Fruit fly (Drosophila melanogaster) whole organism, embryonic: ENCODE results near the gene CG8677.
A peak's percentile ranks its signal among the peaks of the same experiment; 100 is the strongest.

Experiments
- Atf6 ChIP-seq: fragments of 200-800 bp; sonication (Bioruptor generic); IDR thresholded peaks from 2 replicates; pipeline ENCODE4 v1.3.6; 2022; ENCODE audit warnings: missing biosample characterization, missing genetic modification characterization
- B-H1 ChIP-seq: fragments of 200-800 bp; sonication (Bioruptor generic); IDR thresholded peaks from 3 replicates; pipeline ENCODE4 v1.3.6; 2022; ENCODE audit warnings: missing biosample characterization, missing genetic modification characterization
- B-H2 ChIP-seq: fragments of 200-800 bp; sonication (Bioruptor generic); optimal IDR thresholded peaks from 2 replicates; lab custom pipeline; 2018; ENCODE audit warnings: missing biosample characterization, mild to moderate bottlenecking, missing genetic modification characterization
- CG11504 ChIP-seq: fragments of 200-800 bp; sonication (Bioruptor generic); optimal IDR thresholded peaks from 3 replicates; lab custom pipeline; 2019; ENCODE audit warnings: missing biosample characterization, mild to moderate bottlenecking, missing genetic modification characterization, moderate library complexity
- CG11696 ChIP-seq: fragments of 200-800 bp; sonication (Bioruptor generic); IDR thresholded peaks from 2 replicates; pipeline ENCODE4 v1.3.6; 2022; ENCODE audit warnings: missing biosample characterization, missing genetic modification characterization
- CG12769 ChIP-seq: fragments of 200-800 bp; sonication (Bioruptor generic); optimal IDR thresholded peaks from 2 replicates; lab custom pipeline; 2019; ENCODE audit warnings: missing biosample characterization, mild to moderate bottlenecking, missing genetic modification characterization, moderate library complexity
- CG13894 ChIP-seq: fragments of 200-800 bp; sonication (Bioruptor generic); optimal IDR thresholded peaks from 3 replicates; lab custom pipeline; 2018; ENCODE audit warnings: missing biosample characterization, mild to moderate bottlenecking, missing genetic modification characterization, moderate library complexity
- CG18011 ChIP-seq: fragments of 200-800 bp; sonication (Bioruptor generic); optimal IDR thresholded peaks from 2 replicates; lab custom pipeline; 2017; ENCODE audit warnings: missing biosample characterization, missing genetic modification characterization, mild to moderate bottlenecking, moderate library complexity, missing genotype
- CG18262 ChIP-seq: fragments of 200-800 bp; optimal IDR thresholded peaks from 3 replicates; lab custom pipeline; 2019; ENCODE audit warnings: missing biosample characterization, mild to moderate bottlenecking, missing genetic modification characterization, moderate library complexity
- CG18599 ChIP-seq: fragments of 200-800 bp; sonication (Bioruptor generic); optimal IDR thresholded peaks from 3 replicates; lab custom pipeline; 2017; ENCODE audit warnings: missing biosample characterization, missing genetic modification characterization, mild to moderate bottlenecking, moderate library complexity, missing genetic modification reagents
- CG18619 ChIP-seq: fragments of 200-800 bp; sonication (Bioruptor generic); optimal IDR thresholded peaks from 3 replicates; lab custom pipeline; 2017; ENCODE audit warnings: missing biosample characterization, mild to moderate bottlenecking, missing genetic modification characterization
- CG30020 ChIP-seq: fragments of 200-800 bp; optimal IDR thresholded peaks from 2 replicates; lab custom pipeline; 2019; ENCODE audit warnings: missing biosample characterization, mild to moderate bottlenecking, missing genetic modification characterization, moderate library complexity
- CG33213 ChIP-seq: fragments of 200-800 bp; sonication (Bioruptor generic); optimal IDR thresholded peaks from 3 replicates; lab custom pipeline; 2016; ENCODE audit warnings: missing biosample characterization, missing genetic modification characterization
- CG4328 ChIP-seq: fragments of 200-800 bp; sonication (Bioruptor generic); optimal IDR thresholded peaks from 3 replicates; lab custom pipeline; 2017; ENCODE audit warnings: missing biosample characterization, missing genetic modification reagents, missing genetic modification characterization
- CG4617 ChIP-seq: fragments of 200-800 bp; sonication (Bioruptor generic); optimal IDR thresholded peaks from 3 replicates; lab custom pipeline; 2016; ENCODE audit warnings: missing biosample characterization, missing genetic modification characterization, borderline replicate concordance
- CG6765 ChIP-seq: fragments of 200-800 bp; sonication (Bioruptor generic); optimal IDR thresholded peaks from 3 replicates; lab custom pipeline; 2017; ENCODE audit warnings: missing biosample characterization, mild to moderate bottlenecking, missing genetic modification characterization
- CG6813 ChIP-seq: fragments of 200-800 bp; sonication (Bioruptor generic); optimal IDR thresholded peaks from 2 replicates; lab custom pipeline; 2017; ENCODE audit warnings: missing biosample characterization, missing genetic modification characterization, mild to moderate bottlenecking, moderate library complexity, missing genetic modification reagents
- CG9797 ChIP-seq: fragments of 200-800 bp; sonication (Bioruptor generic); optimal IDR thresholded peaks from 3 replicates; lab custom pipeline; 2018; ENCODE audit warnings: missing biosample characterization, mild to moderate bottlenecking, missing genetic modification characterization
- Camta ChIP-seq: fragments of 200-800 bp; sonication (Bioruptor generic); optimal IDR thresholded peaks from 2 replicates; lab custom pipeline; 2016; ENCODE audit warnings: missing biosample characterization, missing genetic modification characterization
- H15 ChIP-seq: fragments of 200-800 bp; sonication (Bioruptor generic); IDR thresholded peaks from 3 replicates; pipeline ENCODE4 v1.3.6; 2022; ENCODE audit warnings: missing biosample characterization, missing genetic modification characterization
- Hand ChIP-seq: fragments of 200-800 bp; sonication (Bioruptor generic); optimal IDR thresholded peaks from 2 replicates; lab custom pipeline; 2017; ENCODE audit warnings: mild to moderate bottlenecking, missing biosample characterization, missing genetic modification reagents, missing genetic modification characterization
- HmgD ChIP-seq: fragments of 200-800 bp; sonication (Bioruptor generic); optimal IDR thresholded peaks from 3 replicates; lab custom pipeline; 2016; ENCODE audit warnings: missing biosample characterization, missing genetic modification characterization
- Hmx ChIP-seq: fragments of 200-800 bp; sonication (Bioruptor generic); optimal IDR thresholded peaks from 2 replicates; lab custom pipeline; 2016; ENCODE audit warnings: missing biosample characterization, missing genetic modification characterization
- Hr3 ChIP-seq: fragments of 200-800 bp; sonication (Bioruptor generic); optimal IDR thresholded peaks from 3 replicates; lab custom pipeline; 2016; ENCODE audit warnings: missing biosample characterization, missing genetic modification characterization
- Hr78 ChIP-seq, 2 experiments: fragments of 200-800 bp in 1 of 2; fragments of >200 bp in 1 of 2; sonication (Bioruptor generic) in 1 of 2; optimal IDR thresholded peaks; 2 replicates each; lab custom pipeline; 2017 to 2019; ENCODE audit warnings: missing biosample characterization in 2 of 2, missing genetic modification characterization in 2 of 2, mild to moderate bottlenecking in 1 of 2, moderate library complexity in 1 of 2
- Myb ChIP-seq: fragments of 200-800 bp; sonication (Bioruptor generic); optimal IDR thresholded peaks from 2 replicates; lab custom pipeline; 2016; ENCODE audit warnings: missing biosample characterization, missing genetic modification characterization
- NfI ChIP-seq: fragments of 200-800 bp; sonication (Bioruptor generic); optimal IDR thresholded peaks from 3 replicates; lab custom pipeline; 2018; ENCODE audit warnings: missing biosample characterization, mild to moderate bottlenecking, missing genetic modification characterization, moderate library complexity
- Side ChIP-seq: fragments of 200-800 bp; sonication (Bioruptor generic); optimal IDR thresholded peaks from 2 replicates; lab custom pipeline; 2016; ENCODE audit warnings: missing biosample characterization, missing genetic modification characterization
- Six4 ChIP-seq: fragments of 200-800 bp; sonication (Bioruptor generic); optimal IDR thresholded peaks from 2 replicates; lab custom pipeline; 2016; ENCODE audit warnings: missing biosample characterization, missing genetic modification characterization
- Sox102F ChIP-seq: fragments of 200-800 bp; sonication (Bioruptor generic); optimal IDR thresholded peaks from 2 replicates; lab custom pipeline; 2018; ENCODE audit warnings: missing biosample characterization, mild to moderate bottlenecking, missing genetic modification characterization, moderate library complexity
- Taf1 ChIP-seq: fragments of 200-800 bp; sonication (Bioruptor generic); IDR thresholded peaks from 2 replicates; pipeline ENCODE4 v1.3.6; 2022; ENCODE audit warnings: missing biosample characterization, missing genetic modification characterization
- ash1 ChIP-seq: fragments of 200-800 bp; sonication (Bioruptor generic); optimal IDR thresholded peaks from 2 replicates; lab custom pipeline; 2018; ENCODE audit warnings: missing biosample characterization, mild to moderate bottlenecking, missing genetic modification characterization
- bigmax ChIP-seq: fragments of 200-800 bp; sonication (Bioruptor generic); optimal IDR thresholded peaks from 2 replicates; lab custom pipeline; 2018; ENCODE audit warnings: missing biosample characterization, mild to moderate bottlenecking, missing genetic modification characterization
- chif ChIP-seq, 2 experiments: fragments of 200-800 bp; sonication (Bioruptor generic); optimal IDR thresholded peaks; 3 replicates each; lab custom pipeline; 2016; ENCODE audit warnings: missing biosample characterization in 2 of 2, missing genetic modification characterization in 2 of 2
- croc ChIP-seq: fragments of 200-800 bp; sonication (Bioruptor generic); conservative IDR thresholded peaks from 3 replicates; pipeline ENCODE4 v1.3.6; 2022; ENCODE audit warnings: missing biosample characterization, missing genetic modification characterization
- dpn ChIP-seq, 2 experiments: fragments of 200-800 bp; sonication (Bioruptor generic); optimal IDR thresholded peaks; 3 replicates each; lab custom pipeline; 2016; ENCODE audit warnings: missing biosample characterization in 2 of 2, missing genetic modification characterization in 2 of 2
- en ChIP-seq: fragments of 200-800 bp; sonication (Bioruptor generic); optimal IDR thresholded peaks from 2 replicates; lab custom pipeline; 2016; ENCODE audit warnings: missing biosample characterization, missing genetic modification characterization
- ewg ChIP-seq: fragments of 200-800 bp; sonication (Bioruptor generic); optimal IDR thresholded peaks from 3 replicates; lab custom pipeline; 2017; ENCODE audit warnings: mild to moderate bottlenecking, missing biosample characterization, missing genetic modification reagents, missing genetic modification characterization
- fd64A ChIP-seq: fragments of 200-800 bp; sonication (Bioruptor generic); optimal IDR thresholded peaks from 3 replicates; lab custom pipeline; 2018; ENCODE audit warnings: missing biosample characterization, mild to moderate bottlenecking, missing genetic modification characterization
- gem ChIP-seq: fragments of 200-800 bp; sonication (Bioruptor generic); optimal IDR thresholded peaks from 2 replicates; lab custom pipeline; 2019; ENCODE audit warnings: missing biosample characterization, mild to moderate bottlenecking, missing genetic modification characterization, moderate library complexity
- kah ChIP-seq: fragments of 200-800 bp; sonication (Bioruptor generic); optimal IDR thresholded peaks from 2 replicates; lab custom pipeline; 2018; ENCODE audit warnings: missing biosample characterization, mild to moderate bottlenecking, missing genetic modification characterization
- lilli ChIP-seq: fragments of 200-800 bp; sonication (Bioruptor generic); optimal IDR thresholded peaks from 3 replicates; lab custom pipeline; 2016; ENCODE audit warnings: missing biosample characterization, missing genetic modification characterization
- nom ChIP-seq: fragments of 200-800 bp; sonication (Bioruptor generic); optimal IDR thresholded peaks from 2 replicates; lab custom pipeline; 2017; ENCODE audit warnings: missing biosample characterization, missing genetic modification characterization, mild to moderate bottlenecking, moderate library complexity, missing genetic modification reagents
- oc ChIP-seq: fragments of 200-800 bp; sonication (Bioruptor generic); optimal IDR thresholded peaks from 2 replicates; lab custom pipeline; 2018; ENCODE audit warnings: missing biosample characterization, mild to moderate bottlenecking, missing genetic modification characterization, moderate library complexity
- pb ChIP-seq: fragments of 200-800 bp; sonication (Bioruptor generic); optimal IDR thresholded peaks from 3 replicates; lab custom pipeline; 2016; ENCODE audit warnings: missing biosample characterization, missing genetic modification characterization
- slou ChIP-seq: fragments of 200-800 bp; sonication (Bioruptor generic); optimal IDR thresholded peaks from 3 replicates; lab custom pipeline; 2016; ENCODE audit warnings: missing biosample characterization, missing genetic modification characterization
- so ChIP-seq: fragments of 200-800 bp; sonication (Bioruptor generic); IDR thresholded peaks from 3 replicates; pipeline ENCODE4 v1.3.6; 2022; ENCODE audit warnings: missing biosample characterization, missing genetic modification characterization
- yki ChIP-seq: fragments of >200 bp; optimal IDR thresholded peaks from 3 replicates; lab custom pipeline; 2018
- zen ChIP-seq: fragments of 200-800 bp; sonication (Bioruptor generic); optimal IDR thresholded peaks from 3 replicates; lab custom pipeline; 2018; ENCODE audit warnings: missing biosample characterization, mild to moderate bottlenecking, missing genetic modification characterization, moderate library complexity

The CG8677 gene

DNA sequence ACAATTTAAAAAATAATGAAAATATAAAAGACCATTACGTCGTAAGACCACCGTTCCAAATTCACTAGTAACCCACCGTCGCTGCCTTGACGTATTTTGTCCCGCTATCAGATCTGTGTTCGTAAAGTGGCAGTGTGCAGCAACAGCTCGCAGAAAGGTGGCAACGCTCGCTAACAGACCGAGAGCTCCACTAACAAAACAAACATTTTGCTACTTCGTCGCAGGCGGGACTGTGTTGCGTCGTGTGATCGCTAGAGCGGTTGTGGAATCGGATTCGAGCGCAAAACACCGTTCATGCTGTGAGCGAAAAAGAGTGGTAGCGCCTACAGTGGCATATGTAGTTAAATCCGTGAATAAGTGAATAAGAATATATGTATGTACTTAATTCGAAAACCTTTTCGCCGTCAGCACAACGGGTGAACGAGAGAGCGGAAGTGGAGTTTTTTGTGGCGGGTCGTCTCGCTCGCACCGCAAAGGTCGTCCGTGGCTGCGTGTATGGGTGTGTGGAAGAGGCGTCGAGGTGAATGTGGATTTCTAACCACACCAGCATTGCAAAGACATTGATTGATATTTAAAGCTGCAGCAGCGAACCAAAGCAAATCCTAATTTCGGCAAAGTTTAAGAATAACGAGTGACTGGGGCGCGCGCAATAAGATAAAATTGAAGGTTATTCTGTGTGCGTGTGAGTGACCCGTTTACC, 16.1 kb downstream of the CG8677 start, which contains the start of gene Hr39 (continued):
- TF ChIP-seq Six4 (GFP tag; lab: Kevin White, UChicago) (no peak), CG13894 (tag; lab: Kevin White, UChicago) (peak; percentile 26), CG6813 (GFP tag; lab: Kevin White, UChicago) (no peak), CG18262 (tag; lab: Kevin White, UChicago) (no peak), chif (GFP tag; optimal IDR thresholded peaks at IDR 0.05; lab: Kevin White, UChicago) (peak in 1 of 2 experiments; percentile 38), kah (GFP tag; lab: Kevin White, UChicago) (peak; percentile 39), yki (no peak), bigmax (GFP tag; lab: Kevin White, UChicago) (peak; percentile 73), croc (GFP tag; lab: Robert Waterston, UW) (no peak), so (GFP tag; lab: Robert Waterston, UW) (no peak), CG18619 (peak; percentile 48), CG30020 (peak; percentile 99), CG12769 (tag; lab: Kevin White, UChicago) (peak; percentile 45), en (GFP tag; lab: Kevin White, UChicago) (no peak), slou (GFP tag; lab: Kevin White, UChicago) (no peak), B-H2 (GFP tag; lab: Kevin White, UChicago) (no peak), Side (GFP tag; lab: Kevin White, UChicago) (no peak), nom (GFP tag; lab: Kevin White, UChicago) (no peak), pb (GFP tag; lab: Kevin White, UChicago) (no peak), HmgD (GFP tag; lab: Kevin White, UChicago) (peak; percentile 34), CG18011 (peak; percentile 11), fd64A (GFP tag; lab: Kevin White, UChicago) (no peak), ash1 (no peak), Camta (GFP tag; lab: Kevin White, UChicago) (peak; percentile 17), H15 (no peak), Taf1 (GFP tag; lab: Robert Waterston, UW) (no peak), CG18599 (GFP tag; lab: Kevin White, UChicago) (peak; percentile 35), CG4617 (GFP tag; lab: Kevin White, UChicago) (no peak), CG11504 (tag; lab: Kevin White, UChicago) (no peak), CG9797 (GFP tag; lab: Kevin White, UChicago) (peak; percentile 75), NfI (GFP tag; lab: Kevin White, UChicago) (peak; percentile 32), zen (tag; lab: Kevin White, UChicago) (peak; percentile 74), Hr78 (GFP tag; optimal IDR thresholded peaks at IDR 0.05; lab: Kevin White, UChicago) (peak in 1 of 2 experiments; percentile 99), Hand (GFP tag; lab: Kevin White, UChicago) (no peak), Hr3 (GFP tag; lab: Kevin White, UChicago) (peak; percentile 6), lilli (peak; percentile 14), CG6765 (peak; percentile 20), Hmx (GFP tag; lab: Kevin White, UChicago) (no peak), B-H1 (GFP tag; lab: Robert Waterston, UW) (no peak), CG11696 (GFP tag; lab: Robert Waterston, UW) (no peak), CG33213 (peak; percentile 30), dpn (GFP tag; optimal IDR thresholded peaks at IDR 0.05; lab: Kevin White, UChicago) (peak; percentile 15 to 28), Myb (GFP tag; lab: Kevin White, UChicago) (peak; percentile 77), Atf6 (no peak), oc (tag; lab: Kevin White, UChicago) (peak; percentile 21), Sox102F (GFP tag; lab: Kevin White, UChicago) (no peak), CG4328 (GFP tag; lab: Kevin White, UChicago) (peak; percentile 51), ewg (GFP tag; lab: Kevin White, UChicago) (peak; percentile 34), gem (tag; lab: Kevin White, UChicago) (peak; percentile 1)
